Fruit fly (Drosophila melanogaster): ENCODE measurements around the gene Cpr76Bc.

- TF ChIP-seq Hr96 (GFP tag; optimal IDR thresholded peaks at IDR 0.05): no peak
- TF ChIP-seq ovo (GFP tag; optimal IDR thresholded peaks at IDR 0.05): no peak
- no peak for TF ChIP-seq CG5204 (GFP tag; optimal IDR thresholded peaks at IDR 0.05)
- TF ChIP-seq tj (GFP tag; optimal IDR thresholded peaks at IDR 0.05): no peak
- no peak for TF ChIP-seq CG14711 (tag; optimal IDR thresholded peaks at IDR 0.05)
- no peak for TF ChIP-seq Crg-1 (GFP tag; optimal IDR thresholded peaks at IDR 0.05)
- no peak for TF ChIP-seq Clk (GFP tag; optimal IDR thresholded peaks at IDR 0.05)
- TF ChIP-seq toe (GFP tag; optimal IDR thresholded peaks at IDR 0.05): no peak
- no peak for TF ChIP-seq CG7101 (tag; optimal IDR thresholded peaks at IDR 0.05)
- no peak for TF ChIP-seq pad (GFP tag; optimal IDR thresholded peaks at IDR 0.05)
- no peak for TF ChIP-seq Mnt (GFP tag; optimal IDR thresholded peaks at IDR 0.05)
- TF ChIP-seq CG1620 (GFP tag; optimal IDR thresholded peaks at IDR 0.05): no peak
- TF ChIP-seq CG12768 (GFP tag; optimal IDR thresholded peaks at IDR 0.05): no peak
Observed at dm6 chr3L:19518232-19518631, 2.5 kb upstream of the Cpr76Bc start, which contains the start of gene Cpr76Ba.
